Fruit fly (Drosophila melanogaster): ENCODE results near the gene Mhc.

Gene Mhc

dm6 chr2L:16826872-16827506 lies 60.6 kb downstream of the Mhc start, which contains the start of gene AspRS-m (continued):
- no peak for TF ChIP-seq CG14667 (GFP tag; IDR thresholded peaks at IDR 0.05)
- no peak for TF ChIP-seq CG18011 (GFP tag; optimal IDR thresholded peaks at IDR 0.05)
- TF ChIP-seq YL-1 (GFP tag; optimal IDR thresholded peaks at IDR 0.05) = peak; percentile 73
- peak; percentile 33; the same call in 1 of the 2 replicates for TF ChIP-seq Ptx1 (GFP tag; IDR thresholded peaks at IDR 0.05)
- TF ChIP-seq Dll (GFP tag; IDR thresholded peaks at IDR 0.05; ENCODE audit: partially characterized antibody) = peak; percentile 89
- TF ChIP-seq CG1647 (GFP tag; optimal IDR thresholded peaks at IDR 0.05) = no peak
- peak; percentile 45 for TF ChIP-seq CG2116 (GFP tag; optimal IDR thresholded peaks at IDR 0.05)
- no peak for TF ChIP-seq CG11456 (GFP tag; IDR thresholded peaks at IDR 0.05)
- TF ChIP-seq hkb (optimal IDR thresholded peaks at IDR 0.05) = no peak
- TF ChIP-seq hkb (GFP tag; IDR thresholded peaks at IDR 0.05) = no peak
- TF ChIP-seq H15 (GFP tag; IDR thresholded peaks at IDR 0.05) = no peak
- TF ChIP-seq CG8765 (GFP tag; IDR thresholded peaks at IDR 0.05) = no peak
- TF ChIP-seq nom (GFP tag; optimal IDR thresholded peaks at IDR 0.05) = no peak
- peak; percentile 20; the same call in 1 of the 2 replicates for TF ChIP-seq H2.0 (GFP tag; IDR thresholded peaks at IDR 0.05)
- no peak for TF ChIP-seq Max (GFP tag; optimal IDR thresholded peaks at IDR 0.05)
- TF ChIP-seq CG4282 (GFP tag; optimal IDR thresholded peaks at IDR 0.05) = no peak
- no peak for TF ChIP-seq dimm (GFP tag; IDR thresholded peaks at IDR 0.05)
- no peak for TF ChIP-seq CG10274 (GFP tag; optimal IDR thresholded peaks at IDR 0.05)
- no peak for TF ChIP-seq CG10565 (GFP tag; optimal IDR thresholded peaks at IDR 0.05)
- peak; percentile 58; the same call in 1 of the 2 replicates for TF ChIP-seq Rfx (GFP tag; IDR thresholded peaks at IDR 0.05)
- no peak for TF ChIP-seq CG8290 (GFP tag; optimal IDR thresholded peaks at IDR 0.05)
- TF ChIP-seq CG8290 (tag; optimal IDR thresholded peaks at IDR 0.05) = no peak
- no peak for TF ChIP-seq CG10462 (GFP tag; optimal IDR thresholded peaks at IDR 0.05)
- TF ChIP-seq Adf1 (GFP tag; IDR thresholded peaks at IDR 0.05) = peak; percentile 40
- TF ChIP-seq CG12659 (GFP tag; optimal IDR thresholded peaks at IDR 0.05) = peak; percentile 56
- TF ChIP-seq Dip3 (GFP tag; optimal IDR thresholded peaks at IDR 0.05) = no peak
- TF ChIP-seq cg (GFP tag; optimal IDR thresholded peaks at IDR 0.05) = peak; percentile 97
- TF ChIP-seq Hey (tag; optimal IDR thresholded peaks at IDR 0.05) = no peak
- peak; percentile 88 for TF ChIP-seq Bgb (GFP tag; IDR thresholded peaks at IDR 0.05; ENCODE audit: partially characterized antibody)
- TF ChIP-seq dmrt99B (tag; optimal IDR thresholded peaks at IDR 0.05) = no peak
- no peak for TF ChIP-seq CG10431 (GFP tag; optimal IDR thresholded peaks at IDR 0.05)
- no peak for TF ChIP-seq Asciz (GFP tag; optimal IDR thresholded peaks at IDR 0.05)
- peak; percentile 23 for TF ChIP-seq Lhr (GFP tag; optimal IDR thresholded peaks at IDR 0.05)
- TF ChIP-seq az2 (GFP tag; optimal IDR thresholded peaks at IDR 0.05) = peak; percentile 17
- peak; percentile 40 for TF ChIP-seq CG17829 (tag; optimal IDR thresholded peaks at IDR 0.05)
- no peak for TF ChIP-seq cad (GFP tag; optimal IDR thresholded peaks at IDR 0.05)
- no peak for TF ChIP-seq onecut (GFP tag; IDR thresholded peaks at IDR 0.05)
- TF ChIP-seq CG9817 (tag; optimal IDR thresholded peaks at IDR 0.05) = peak; percentile 28
- peak; percentile 87 for TF ChIP-seq CG7963 (GFP tag; IDR thresholded peaks at IDR 0.05; ENCODE audit: partially characterized antibody)
- no peak for TF ChIP-seq CG1233 (GFP tag; optimal IDR thresholded peaks at IDR 0.05)
- peak; percentile 18 for TF ChIP-seq lilli (GFP tag; optimal IDR thresholded peaks at IDR 0.05)
- TF ChIP-seq CG15479 (GFP tag; optimal IDR thresholded peaks at IDR 0.05) = peak; percentile 16
- no peak for TF ChIP-seq vfl (GFP tag; optimal IDR thresholded peaks at IDR 0.05)
- no peak for TF ChIP-seq Atf6 (GFP tag; IDR thresholded peaks at IDR 0.05)
- peak; percentile 72 for TF ChIP-seq Dref (GFP tag; IDR thresholded peaks at IDR 0.05)
- TF ChIP-seq gsb-n (tag; optimal IDR thresholded peaks at IDR 0.05) = no peak
- TF ChIP-seq z (GFP tag; IDR thresholded peaks at IDR 0.05) = no peak
- no peak for TF ChIP-seq dan (GFP tag; IDR thresholded peaks at IDR 0.05)
- TF ChIP-seq mld (GFP tag; IDR thresholded peaks at IDR 0.05; ENCODE audit: partially characterized antibody) = peak; percentile 68; the same call in 2 of the 3 replicates
- TF ChIP-seq CG4404 (GFP tag; IDR thresholded peaks at IDR 0.05) = no peak
- peak in 1 of 2 experiments; percentile 25 for TF ChIP-seq Pdp1 (GFP tag; optimal IDR thresholded peaks at IDR 0.05)

Measured in whole organism, embryonic.